Fruit fly (Drosophila melanogaster) whole organism, pupa: ENCODE data around the gene CG6034.

Experiments used
- CG15710 ChIP-seq: fragments of 200-800 bp; sonication (Bioruptor generic); optimal IDR thresholded peaks from 2 replicates; lab custom pipeline; 2018; ENCODE audit warnings: missing biosample characterization, mild to moderate bottlenecking, missing genetic modification characterization, moderate library complexity
- CG17806 ChIP-seq: fragments of 200-800 bp; sonication (Bioruptor generic); optimal IDR thresholded peaks from 2 replicates; lab custom pipeline; 2018; ENCODE audit warnings: missing biosample characterization, mild to moderate bottlenecking, missing genetic modification characterization, moderate library complexity
- CG32121 ChIP-seq: fragments of 200-800 bp; sonication (Bioruptor generic); IDR thresholded peaks from 2 replicates; pipeline ENCODE4 v1.3.6; 2022; ENCODE audit warnings: missing biosample characterization, missing genetic modification characterization
- CG34367 ChIP-seq: fragments of 200-800 bp; sonication (Bioruptor generic); optimal IDR thresholded peaks from 2 replicates; lab custom pipeline; 2018; ENCODE audit warnings: missing biosample characterization, mild to moderate bottlenecking, missing genetic modification characterization
- CG8159 ChIP-seq: fragments of 200-800 bp; sonication (Bioruptor generic); optimal IDR thresholded peaks from 3 replicates; lab custom pipeline; 2018; ENCODE audit warnings: missing biosample characterization, mild to moderate bottlenecking, missing genetic modification characterization, moderate library complexity
- CG9948 ChIP-seq: fragments of 200-800 bp; sonication (Bioruptor generic); optimal IDR thresholded peaks from 2 replicates; lab custom pipeline; 2018; ENCODE audit warnings: missing biosample characterization, mild to moderate bottlenecking, missing genetic modification characterization, moderate library complexity
- Pif1A ChIP-seq: fragments of 200-800 bp; sonication (Bioruptor generic); optimal IDR thresholded peaks from 3 replicates; lab custom pipeline; 2016; ENCODE audit warnings: missing biosample characterization, missing genetic modification characterization
- fd96Ca ChIP-seq: fragments of 200-800 bp; sonication (Bioruptor generic); IDR thresholded peaks from 3 replicates; pipeline ENCODE4 v1.3.6; 2022; ENCODE audit warnings: missing biosample characterization, missing genetic modification characterization

DNA sequence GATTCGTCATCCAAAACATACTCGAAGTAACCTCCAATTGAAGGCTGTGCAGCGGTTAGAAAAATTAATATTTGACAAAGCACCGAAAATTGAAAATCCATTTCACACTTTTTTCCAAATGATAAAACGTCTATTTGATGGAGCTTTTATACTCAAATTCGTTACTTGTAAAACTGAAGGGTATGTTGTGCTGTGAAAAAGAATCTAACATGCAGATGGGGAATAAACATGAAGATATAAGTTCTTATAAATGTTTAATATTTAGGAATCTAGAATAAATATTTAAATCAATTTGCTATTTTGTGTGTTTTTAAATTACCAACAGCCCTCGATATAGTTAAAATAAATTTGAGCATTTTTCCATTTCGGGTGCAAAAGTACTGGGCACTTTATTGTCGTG lies 26.9 kb downstream of the CG6034 start, which contains the start of gene CheB74a:
- TF ChIP-seq CG8159, result no peak
- TF ChIP-seq CG17806, result no peak
- TF ChIP-seq CG9948 (tag; lab: Kevin White, UChicago), result no peak
- TF ChIP-seq fd96Ca (GFP tag; lab: Robert Waterston, UW), result no peak
- no peak for TF ChIP-seq CG32121 (GFP tag; lab: Robert Waterston, UW)
- TF ChIP-seq CG34367 (tag; lab: Kevin White, UChicago), result no peak
- no peak for TF ChIP-seq CG15710 (tag; lab: Kevin White, UChicago)
- TF ChIP-seq Pif1A, result no peak
